Fruit fly (Drosophila melanogaster) whole organism, embryonic: Measurements from ENCODE around the gene CG32713.

ENCODE experiments used
- CG10565 ChIP-seq: fragments of 200-800 bp; sonication (Bioruptor generic); optimal IDR thresholded peaks from 3 replicates; lab custom pipeline; 2016; ENCODE audit warnings: missing biosample characterization, mild to moderate bottlenecking, missing genetic modification characterization
- CG11560 ChIP-seq: fragments of 200-800 bp; sonication (Bioruptor generic); IDR thresholded peaks from 3 replicates; pipeline ENCODE4 v1.3.6; 2022; ENCODE audit warnings: missing biosample characterization, missing genetic modification characterization
- CG12236 ChIP-seq: fragments of 200-800 bp; sonication (Bioruptor generic); optimal IDR thresholded peaks from 2 replicates; lab custom pipeline; 2016; ENCODE audit warnings: missing biosample characterization, missing genetic modification characterization
- CG13624 ChIP-seq: fragments of 200-800 bp; sonication (Bioruptor generic); optimal IDR thresholded peaks from 2 replicates; lab custom pipeline; 2016; ENCODE audit warnings: missing biosample characterization, missing genetic modification characterization
- CG1602 ChIP-seq: fragments of 200-800 bp; sonication (Bioruptor generic); optimal IDR thresholded peaks from 3 replicates; lab custom pipeline; 2016; ENCODE audit warnings: missing biosample characterization, missing genetic modification characterization
- CG1647 ChIP-seq: fragments of 200-800 bp; sonication (Bioruptor generic); optimal IDR thresholded peaks from 3 replicates; lab custom pipeline; 2016; ENCODE audit warnings: missing biosample characterization, missing genetic modification characterization
- CG17829 ChIP-seq: fragments of 200-800 bp; optimal IDR thresholded peaks from 2 replicates; lab custom pipeline; 2019; ENCODE audit warnings: missing biosample characterization, mild to moderate bottlenecking, missing genetic modification characterization, moderate library complexity
- CG18476 ChIP-seq: fragments of 200-800 bp; sonication (Bioruptor generic); optimal IDR thresholded peaks from 2 replicates; lab custom pipeline; 2016; ENCODE audit warnings: missing biosample characterization, mild to moderate bottlenecking, missing genetic modification characterization
- CG18619 ChIP-seq: fragments of 200-800 bp; sonication (Bioruptor generic); optimal IDR thresholded peaks from 3 replicates; lab custom pipeline; 2017; ENCODE audit warnings: missing biosample characterization, mild to moderate bottlenecking, missing genetic modification characterization
- CG2202 ChIP-seq: fragments of 200-800 bp; sonication (Bioruptor generic); optimal IDR thresholded peaks from 2 replicates; lab custom pipeline; 2018; ENCODE audit warnings: missing biosample characterization, mild to moderate bottlenecking, missing genetic modification characterization
- CG31365 ChIP-seq: fragments of 200-800 bp; sonication (Bioruptor generic); optimal IDR thresholded peaks from 2 replicates; lab custom pipeline; 2018; ENCODE audit warnings: missing biosample characterization, mild to moderate bottlenecking, missing genetic modification characterization
- CG3407 ChIP-seq: fragments of 200-800 bp; sonication (Bioruptor generic); optimal IDR thresholded peaks from 2 replicates; lab custom pipeline; 2018; ENCODE audit warnings: missing biosample characterization, mild to moderate bottlenecking, missing genetic modification characterization
- CG7839 ChIP-seq: fragments of 200-800 bp; sonication (Bioruptor generic); optimal IDR thresholded peaks from 3 replicates; lab custom pipeline; 2018; ENCODE audit warnings: missing biosample characterization, mild to moderate bottlenecking, missing genetic modification characterization, moderate library complexity
- CG8281 ChIP-seq: fragments of 200-800 bp; sonication (Bioruptor generic); optimal IDR thresholded peaks from 2 replicates; lab custom pipeline; 2018; ENCODE audit warnings: missing biosample characterization, mild to moderate bottlenecking, missing genetic modification characterization, moderate library complexity
- CG8765 ChIP-seq: fragments of 200-800 bp; sonication (Bioruptor generic); IDR thresholded peaks from 2 replicates; pipeline ENCODE4 v1.3.6; 2022; ENCODE audit warnings: missing biosample characterization, missing genetic modification characterization
- CG8924 ChIP-seq: fragments of 200-800 bp; optimal IDR thresholded peaks from 3 replicates; lab custom pipeline; 2019; ENCODE audit warnings: missing biosample characterization, mild to moderate bottlenecking, missing genetic modification characterization, moderate library complexity
- CG9437 ChIP-seq: fragments of 200-800 bp; sonication (Bioruptor generic); optimal IDR thresholded peaks from 2 replicates; lab custom pipeline; 2018; ENCODE audit warnings: missing biosample characterization, mild to moderate bottlenecking, missing genetic modification characterization
- CG9727 ChIP-seq: fragments of 200-800 bp; sonication (Bioruptor generic); optimal IDR thresholded peaks from 3 replicates; lab custom pipeline; 2017; ENCODE audit warnings: missing biosample characterization, mild to moderate bottlenecking, missing genetic modification characterization
- Elba2 ChIP-seq: fragments of 200-800 bp; sonication (Bioruptor generic); optimal IDR thresholded peaks from 3 replicates; lab custom pipeline; 2016; ENCODE audit warnings: missing biosample characterization, missing genetic modification characterization
- Ets65A ChIP-seq: fragments of 200-800 bp; sonication (Bioruptor generic); peaks from one replicate; lab custom pipeline; 2016; ENCODE audit warnings: missing biosample characterization, missing genetic modification characterization
- GATAe ChIP-seq: fragments of 200-800 bp; sonication (Bioruptor generic); conservative IDR thresholded peaks from 2 replicates; pipeline ENCODE4 v1.3.6; 2022; ENCODE audit warnings: missing biosample characterization, missing genetic modification characterization
- Hr39 ChIP-seq: fragments of >200 bp; optimal IDR thresholded peaks from 2 replicates; lab custom pipeline; 2017
- Med ChIP-seq: fragments of 200-800 bp; sonication (Bioruptor generic); peaks from one replicate; lab custom pipeline; 2016; ENCODE audit warnings: missing biosample characterization, missing genetic modification characterization, mild to moderate bottlenecking, inconsistent platforms, moderate library complexity
- Opbp ChIP-seq: fragments of 200-800 bp; sonication (Bioruptor generic); IDR thresholded peaks from 3 replicates; pipeline ENCODE4 v1.3.6; 2022; ENCODE audit warnings: missing biosample characterization, missing genetic modification characterization; ENCODE audit not compliant: partially characterized antibody
- Ptx1 ChIP-seq: fragments of 200-800 bp; sonication (Bioruptor generic); IDR thresholded peaks from 2 replicates; pipeline ENCODE4 v1.3.6; 2022; ENCODE audit warnings: missing biosample characterization, missing genetic modification characterization
- Sin3A ChIP-seq: fragments of >200 bp; optimal IDR thresholded peaks from 2 replicates; lab custom pipeline; 2018
- Ssrp ChIP-seq: fragments of 200-800 bp; sonication (Bioruptor generic); optimal IDR thresholded peaks from 2 replicates; lab custom pipeline; 2018; ENCODE audit warnings: missing biosample characterization, mild to moderate bottlenecking, missing genetic modification characterization, moderate library complexity
- TFAM ChIP-seq: fragments of 200-800 bp; sonication (Bioruptor generic); optimal IDR thresholded peaks from 2 replicates; lab custom pipeline; 2017; ENCODE audit warnings: missing biosample characterization, missing genetic modification characterization, inconsistent platforms
- abd-A ChIP-seq: fragments of 200-800 bp; sonication (Bioruptor generic); optimal IDR thresholded peaks from 3 replicates; lab custom pipeline; 2019; ENCODE audit warnings: missing biosample characterization, mild to moderate bottlenecking, missing genetic modification characterization, moderate library complexity
- amos ChIP-seq: fragments of 200-800 bp; sonication (Bioruptor generic); IDR thresholded peaks from 2 replicates; pipeline ENCODE4 v1.3.6; 2022; ENCODE audit warnings: missing biosample characterization, missing genetic modification characterization; ENCODE audit not compliant: partially characterized antibody
- ase ChIP-seq: fragments of 200-800 bp; sonication (Bioruptor generic); IDR thresholded peaks from 3 replicates; pipeline ENCODE4 v1.3.6; 2022; ENCODE audit warnings: missing biosample characterization, missing genetic modification characterization
- ato ChIP-seq: fragments of 200-800 bp; sonication (Bioruptor generic); IDR thresholded peaks from 2 replicates; pipeline ENCODE4 v1.3.6; 2022; ENCODE audit warnings: missing biosample characterization, missing genetic modification characterization; ENCODE audit not compliant: partially characterized antibody
- btn ChIP-seq: fragments of 200-800 bp; sonication (Bioruptor generic); optimal IDR thresholded peaks from 2 replicates; lab custom pipeline; 2016; ENCODE audit warnings: missing biosample characterization, missing genetic modification characterization
- cad ChIP-seq: fragments of >200 bp; optimal IDR thresholded peaks from 2 replicates; lab custom pipeline; 2017; ENCODE audit warnings: missing biosample characterization, missing genetic modification characterization
- chinmo ChIP-seq: fragments of 200-800 bp; sonication (Bioruptor generic); IDR thresholded peaks from 4 replicates; pipeline ENCODE4 v1.3.6; 2022; ENCODE audit warnings: missing biosample characterization, missing genetic modification characterization; ENCODE audit not compliant: partially characterized antibody
- crp ChIP-seq, 2 experiments: fragments of 200-800 bp; sonication (Bioruptor generic); optimal IDR thresholded peaks; 2 replicates in 1 of 2; 3 replicates in 1 of 2; lab custom pipeline; 2017; ENCODE audit warnings: missing biosample characterization in 2 of 2, missing genetic modification characterization in 2 of 2, mild to moderate bottlenecking in 1 of 2, moderate library complexity in 1 of 2
- disco-r ChIP-seq: fragments of 200-800 bp; sonication (Bioruptor generic); optimal IDR thresholded peaks from 2 replicates; lab custom pipeline; 2016; ENCODE audit warnings: missing biosample characterization, missing genetic modification characterization
- dmrt99B ChIP-seq: fragments of 200-800 bp; sonication (Bioruptor generic); optimal IDR thresholded peaks from 2 replicates; lab custom pipeline; 2018; ENCODE audit warnings: missing biosample characterization, mild to moderate bottlenecking, missing genetic modification characterization, moderate library complexity
- fd102C ChIP-seq: fragments of 200-800 bp; sonication (Bioruptor generic); optimal IDR thresholded peaks from 2 replicates; lab custom pipeline; 2018; ENCODE audit warnings: missing biosample characterization, mild to moderate bottlenecking, missing genetic modification characterization, moderate library complexity
- fd96Cb ChIP-seq: fragments of 200-800 bp; sonication (Bioruptor generic); optimal IDR thresholded peaks from 2 replicates; lab custom pipeline; 2018; ENCODE audit warnings: missing biosample characterization, mild to moderate bottlenecking, missing genetic modification characterization, moderate library complexity
- gfzf ChIP-seq: fragments of 200-800 bp; sonication (Bioruptor generic); optimal IDR thresholded peaks from 2 replicates; lab custom pipeline; 2016; ENCODE audit warnings: missing biosample characterization, mild to moderate bottlenecking, missing genetic modification characterization, moderate library complexity
- her ChIP-seq: fragments of 200-800 bp; sonication (Bioruptor generic); optimal IDR thresholded peaks from 2 replicates; lab custom pipeline; 2016; ENCODE audit warnings: missing biosample characterization, missing genetic modification characterization
- inv ChIP-seq: fragments of 200-800 bp; sonication (Bioruptor generic); IDR thresholded peaks from 2 replicates; pipeline ENCODE4 v1.3.6; 2022; ENCODE audit warnings: missing biosample characterization, missing genetic modification characterization; ENCODE audit not compliant: partially characterized antibody
- jigr1 ChIP-seq: fragments of 200-800 bp; sonication (Bioruptor generic); IDR thresholded peaks from 3 replicates; pipeline ENCODE4 v1.3.6; 2022; ENCODE audit warnings: missing biosample characterization, missing genetic modification characterization
- nerfin-1 ChIP-seq: fragments of 200-800 bp; sonication (Bioruptor generic); optimal IDR thresholded peaks from 3 replicates; lab custom pipeline; 2019; ENCODE audit warnings: missing biosample characterization, mild to moderate bottlenecking, missing genetic modification characterization, moderate library complexity
- nmo ChIP-seq: fragments of 200-800 bp; sonication (Bioruptor generic); optimal IDR thresholded peaks from 2 replicates; lab custom pipeline; 2018; ENCODE audit warnings: missing biosample characterization, mild to moderate bottlenecking, missing genetic modification characterization, moderate library complexity
- nom ChIP-seq: fragments of 200-800 bp; sonication (Bioruptor generic); optimal IDR thresholded peaks from 2 replicates; lab custom pipeline; 2017; ENCODE audit warnings: missing biosample characterization, missing genetic modification characterization, mild to moderate bottlenecking, moderate library complexity, missing genetic modification reagents
- sima ChIP-seq: fragments of 200-800 bp; sonication (Bioruptor generic); optimal IDR thresholded peaks from 2 replicates; lab custom pipeline; 2016; ENCODE audit warnings: missing biosample characterization, missing genetic modification characterization
- sna ChIP-seq: fragments of 200-800 bp; sonication (Bioruptor generic); IDR thresholded peaks from 2 replicates; pipeline ENCODE4 v1.3.6; 2022; ENCODE audit warnings: missing biosample characterization, missing genetic modification characterization; ENCODE audit not compliant: partially characterized antibody
- tio ChIP-seq: fragments of 200-800 bp; sonication (Bioruptor generic); optimal IDR thresholded peaks from 2 replicates; lab custom pipeline; 2017; ENCODE audit warnings: missing biosample characterization, missing genetic modification characterization, inconsistent platforms
- wek ChIP-seq: fragments of 200-800 bp; sonication (Bioruptor generic); optimal IDR thresholded peaks from 3 replicates; lab custom pipeline; 2018; ENCODE audit warnings: missing biosample characterization, mild to moderate bottlenecking, missing genetic modification characterization, moderate library complexity
- zfh1 ChIP-seq: fragments of 200-800 bp; sonication (Bioruptor generic); IDR thresholded peaks from 3 replicates; pipeline ENCODE4 v1.3.6; 2022; ENCODE audit warnings: missing biosample characterization, missing genetic modification characterization

The CG32713 gene

DNA sequence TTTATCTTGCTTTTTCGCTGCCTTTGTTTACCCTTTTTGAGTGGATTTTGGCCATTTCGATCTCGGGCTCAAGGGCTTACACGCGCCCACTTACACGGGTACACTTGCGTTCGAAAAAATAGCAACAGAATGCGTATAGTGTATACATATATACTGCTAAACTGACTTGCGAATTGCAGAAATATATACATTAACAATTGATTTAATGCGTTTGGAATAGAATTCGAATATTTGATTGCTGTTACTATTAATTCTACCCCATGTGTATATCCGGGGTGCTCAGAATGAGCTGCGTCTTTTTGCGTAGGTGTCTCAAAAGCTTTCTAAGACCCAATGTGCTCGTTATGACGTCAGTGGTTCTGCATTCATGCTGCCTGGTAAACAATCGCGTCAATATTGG, 36.0 kb upstream of the CG32713 start (continued):
- no peak for TF ChIP-seq CG8765 (GFP tag; lab: Robert Waterston, UW)
- TF ChIP-seq CG8924: no peak
- no peak for TF ChIP-seq chinmo (GFP tag; lab: Robert Waterston, UW)
- no peak for TF ChIP-seq crp (GFP tag; optimal IDR thresholded peaks at IDR 0.05; lab: Kevin White, UChicago)
- TF ChIP-seq sna (GFP tag; lab: Robert Waterston, UW): no peak
- no peak for TF ChIP-seq nerfin-1 (tag; lab: Kevin White, UChicago)
- peak; percentile 71 for TF ChIP-seq Ets65A (GFP tag; lab: Kevin White, UChicago)
- no peak for TF ChIP-seq btn (GFP tag; lab: Kevin White, UChicago)
- TF ChIP-seq Opbp (GFP tag; lab: Robert Waterston, UW): no peak
- peak; percentile 38 for TF ChIP-seq dmrt99B (tag; lab: Kevin White, UChicago)
- no peak for TF ChIP-seq CG17829
- TF ChIP-seq CG9727: no peak
- TF ChIP-seq CG18476 (GFP tag; lab: Kevin White, UChicago): peak; percentile 29
- no peak for TF ChIP-seq sima
- TF ChIP-seq abd-A (tag; lab: Kevin White, UChicago): no peak
- TF ChIP-seq tio (GFP tag; lab: Kevin White, UChicago): peak; percentile 10
- TF ChIP-seq Ptx1 (GFP tag; lab: Robert Waterston, UW): peak; percentile 52
- TF ChIP-seq ase (GFP tag; lab: Robert Waterston, UW): no peak
- peak; percentile 41 for TF ChIP-seq her (GFP tag; lab: Kevin White, UChicago)
- no peak for TF ChIP-seq Hr39
- no peak for TF ChIP-seq nom (GFP tag; lab: Kevin White, UChicago)
- TF ChIP-seq Sin3A: no peak
- TF ChIP-seq fd102C (GFP tag; lab: Kevin White, UChicago): no peak
- no peak for TF ChIP-seq CG1647 (GFP tag; lab: Kevin White, UChicago)
- no peak for TF ChIP-seq cad
- TF ChIP-seq ato: no peak
- peak; percentile 96 for TF ChIP-seq Med (GFP tag; lab: Kevin White, UChicago)
- peak; percentile 8 for TF ChIP-seq disco-r (GFP tag; lab: Kevin White, UChicago)
- no peak for TF ChIP-seq TFAM (GFP tag; lab: Kevin White, UChicago)
- no peak for TF ChIP-seq gfzf (GFP tag; lab: Kevin White, UChicago)
- peak; percentile 22 for TF ChIP-seq CG18619

DNA sequence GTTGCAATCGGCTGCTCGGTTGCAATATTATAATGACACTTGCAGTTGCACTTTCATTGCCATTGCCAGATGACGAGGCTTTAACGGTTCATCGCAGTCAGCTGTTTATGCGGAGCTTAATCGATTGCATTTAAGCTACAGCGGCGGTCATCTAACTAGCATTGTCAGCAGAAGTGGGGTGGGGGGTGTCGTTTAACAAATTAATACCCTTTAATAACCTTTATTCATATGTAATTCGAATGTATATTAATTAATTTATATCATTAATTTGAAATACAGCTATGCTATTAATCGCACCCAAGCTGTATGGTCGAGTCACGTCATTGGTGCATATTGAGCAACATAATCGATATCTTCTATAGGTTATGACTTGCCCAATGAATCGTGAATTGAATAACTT, 35.4 kb upstream of the CG32713 start:
- TF ChIP-seq CG12236 (no peak), CG11560 (tag; lab: Robert Waterston, UW) (0 out of 3 replicates have a peak, but pooled peaks have one; percentile 37), inv (no peak), CG9437 (GFP tag; lab: Kevin White, UChicago) (peak; percentile 54), nmo (GFP tag; lab: Kevin White, UChicago) (peak; percentile 78), CG7839 (tag; lab: Kevin White, UChicago) (peak; percentile 87), wek (peak; percentile 66), jigr1 (GFP tag; lab: Robert Waterston, UW) (peak; percentile 68; the same call in 1 of the 3 replicates), CG10565 (GFP tag; lab: Kevin White, UChicago) (no peak), zfh1 (GFP tag; lab: Robert Waterston, UW) (peak; percentile 84), Ssrp (tag; lab: Kevin White, UChicago) (peak; percentile 78), CG31365 (no peak), fd96Cb (peak; percentile 85), GATAe (0 out of 2 replicates have a peak, but pooled peaks have one; percentile 19), CG3407 (GFP tag; lab: Kevin White, UChicago) (peak; percentile 62), CG8281 (peak; percentile 56), CG2202 (tag; lab: Kevin White, UChicago) (no peak), Elba2 (GFP tag; lab: Kevin White, UChicago) (no peak), amos (GFP tag; lab: Robert Waterston, UW) (no peak), CG13624 (GFP tag; lab: Kevin White, UChicago) (no peak), CG1602 (GFP tag; lab: Kevin White, UChicago) (peak; percentile 47)
